Worm (Caenorhabditis elegans): Measurements from ENCODE around the gene W03F9.11.

W03F9.11 gene

ce11 chrV:103043-103702 is 38.0 kb downstream of the W03F9.11 start (continued):
- TF ChIP-seq snpc-4 (GFP tag; optimal IDR thresholded peaks at IDR 0.05) (peak; percentile 1), snpc-4 (tag; optimal IDR thresholded peaks at IDR 0.05) (no peak), bed-1 (GFP tag; IDR thresholded peaks at IDR 0.05) (no peak), let-607 (tag; optimal IDR thresholded peaks at IDR 0.05) (peak in 1 of 2 experiments; percentile 1), ztf-22 (GFP tag; optimal IDR thresholded peaks at IDR 0.05) (no peak), hmg-20 (GFP tag; IDR thresholded peaks at IDR 0.05) (0 out of 2 replicates have a peak, but pooled peaks have one; percentile 6), cebp-2 (GFP tag; IDR thresholded peaks at IDR 0.05) (0 out of 2 replicates have a peak, but pooled peaks have one; percentile 60), ceh-58 (GFP tag; IDR thresholded peaks at IDR 0.05) (0 out of 2 replicates have a peak, but pooled peaks have one; percentile 71), nfya-2 (GFP tag; IDR thresholded peaks at IDR 0.05) (0 out of 2 replicates have a peak, but pooled peaks have one; percentile 62), fkh-3 (tag; optimal IDR thresholded peaks at IDR 0.05) (peak; percentile 33), unc-130 (GFP tag; optimal IDR thresholded peaks at IDR 0.05) (peak; percentile 28), ceh-100 (GFP tag; IDR thresholded peaks at IDR 0.05) (peak; percentile 46), aptf-3 (GFP tag; IDR thresholded peaks at IDR 0.05) (0 out of 2 replicates have a peak, but pooled peaks have one; percentile 60), rec-8 (tag; optimal IDR thresholded peaks at IDR 0.05) (no peak), mcd-1 (GFP tag; IDR thresholded peaks at IDR 0.05) (peak; percentile 41; the same call in 1 of the 2 replicates), F49E8.2 (tag; optimal IDR thresholded peaks at IDR 0.05; ENCODE audit: insufficient read depth) (peak; percentile 91), F52B5.7 (tag; optimal IDR thresholded peaks at IDR 0.05) (no peak), tlf-1 (GFP tag; optimal IDR thresholded peaks at IDR 0.05) (peak; percentile 12), C06A6.2 (GFP tag; conservative IDR thresholded peaks at IDR 0.05) (no peak), hmg-1.2 (GFP tag; IDR thresholded peaks at IDR 0.05) (peak; percentile 44), lin-26 (GFP tag; IDR thresholded peaks at IDR 0.05) (peak; percentile 69; the same call in 1 of the 2 replicates), snpc-1.1 (tag; optimal IDR thresholded peaks at IDR 0.05; ENCODE audit: insufficient read depth) (peak; percentile 7), lir-1 (GFP tag; conservative IDR thresholded peaks at IDR 0.05) (no peak), tbp1 (GFP tag; optimal IDR thresholded peaks at IDR 0.05) (peak; percentile 41), aptf-2 (GFP tag; conservative IDR thresholded peaks at IDR 0.05) (no peak), ama-1 (optimal IDR thresholded peaks at IDR 0.05) (no peak), ama-1 (GFP tag; optimal IDR thresholded peaks at IDR 0.05) (peak in 1 of 2 experiments; percentile 89), ZK185.1 (tag; optimal IDR thresholded peaks at IDR 0.05; ENCODE audit: poor library complexity, severe bottlenecking) (no peak), madf-3 (GFP tag; IDR thresholded peaks at IDR 0.05) (peak; percentile 47; the same call in 1 of the 2 replicates), nfyb-1 (GFP tag; IDR thresholded peaks at IDR 0.05) (0 out of 2 replicates have a peak, but pooled peaks have one; percentile 33), F39B2.1 (GFP tag; IDR thresholded peaks at IDR 0.05) (peak; percentile 74), zfh-2 (GFP tag; conservative IDR thresholded peaks at IDR 0.05) (peak; percentile 52), zim-3 (tag; optimal IDR thresholded peaks at IDR 0.05) (peak; percentile 61), rcor-1 (GFP tag; IDR thresholded peaks at IDR 0.05) (peak; percentile 66; the same call in 1 of the 2 replicates), ets-4 (GFP tag; optimal IDR thresholded peaks at IDR 0.05) (no peak), F10E7.11 (tag; optimal IDR thresholded peaks at IDR 0.05) (peak; percentile 0), chd-7 (tag; optimal IDR thresholded peaks at IDR 0.05) (no peak), madf-6 (GFP tag; IDR thresholded peaks at IDR 0.05) (peak; percentile 81), snpc-3.4 (tag; optimal IDR thresholded peaks at IDR 0.05) (peak; percentile 19), pbrm-1 (GFP tag; IDR thresholded peaks at IDR 0.05) (peak; percentile 70), Y79H2A.3 (GFP tag; conservative IDR thresholded peaks at IDR 0.05) (no peak), K12H6.12 (tag; optimal IDR thresholded peaks at IDR 0.05) (no peak), die-1 (tag; optimal IDR thresholded peaks at IDR 0.05) (peak; percentile 6), gei-17 (GFP tag; optimal IDR thresholded peaks at IDR 0.05) (no peak)
